Fruit fly (Drosophila melanogaster) whole organism, wandering third instar larva: ENCODE results near the gene Taf2.
A peak's percentile ranks its signal among the peaks of the same experiment; 100 is the strongest.

Source experiments
- CG9705 ChIP-seq: fragments of 200-800 bp; sonication (Bioruptor generic); optimal IDR thresholded peaks from 2 replicates; lab custom pipeline; 2018; ENCODE audit warnings: missing biosample characterization, mild to moderate bottlenecking, missing genetic modification characterization
- CrebA ChIP-seq: fragments of 200-800 bp; sonication (Bioruptor generic); optimal IDR thresholded peaks from 2 replicates; lab custom pipeline; 2016; ENCODE audit warnings: missing biosample characterization, mild to moderate bottlenecking, missing genetic modification characterization, borderline replicate concordance
- Dfd ChIP-seq: fragments of >200 bp; optimal IDR thresholded peaks from 2 replicates; lab custom pipeline; 2017; ENCODE audit warnings: missing biosample characterization, missing genetic modification characterization
- Dif ChIP-seq: fragments of 200-275, 200-300 bp; sonication (Bioruptor generic); optimal IDR thresholded peaks from 2 replicates; lab custom pipeline; 2018; ENCODE audit warnings: missing biosample characterization, missing genetic modification characterization; ENCODE audit not compliant: partially characterized antibody
- GATAd ChIP-seq: sonication (Bioruptor generic); optimal IDR thresholded peaks from 2 replicates; lab custom pipeline; 2016; ENCODE audit warnings: missing biosample characterization, missing genetic modification characterization
- HLH106 ChIP-seq: fragments of 200-800 bp; optimal IDR thresholded peaks from 3 replicates; lab custom pipeline; 2019; ENCODE audit warnings: missing biosample characterization, mild to moderate bottlenecking, missing genetic modification characterization, moderate library complexity
- Hr78 ChIP-seq: fragments of >200 bp; optimal IDR thresholded peaks from 2 replicates; lab custom pipeline; 2017; ENCODE audit warnings: missing biosample characterization, missing genetic modification characterization
- Hr83 ChIP-seq: fragments of 200-300 bp; sonication (Bioruptor generic); optimal IDR thresholded peaks from 2 replicates; lab custom pipeline; 2016; ENCODE audit warnings: missing biosample characterization, mild to moderate bottlenecking, missing genetic modification characterization, moderate library complexity; ENCODE audit not compliant: poor library complexity, severe bottlenecking
- Mio ChIP-seq: sonication (Bioruptor generic); optimal IDR thresholded peaks from 2 replicates; lab custom pipeline; 2016; ENCODE audit warnings: missing biosample characterization, missing genetic modification characterization
- OdsH ChIP-seq: fragments of 200-800 bp; sonication (Bioruptor generic); optimal IDR thresholded peaks from 2 replicates; lab custom pipeline; 2016; ENCODE audit warnings: missing biosample characterization, mild to moderate bottlenecking, missing genetic modification characterization
- Rel ChIP-seq, 2 experiments: fragments of 200-800 bp; sonication (Bioruptor generic) in 1 of 2; optimal IDR thresholded peaks; 2 replicates in 1 of 2; 3 replicates in 1 of 2; lab custom pipeline; 2016 to 2019; ENCODE audit warnings: mild to moderate bottlenecking in 2 of 2, missing biosample characterization in 2 of 2, missing genetic modification characterization in 2 of 2, moderate library complexity in 1 of 2
- Sp1 ChIP-seq: fragments of 200-800 bp; sonication (Bioruptor generic); optimal IDR thresholded peaks from 3 replicates; lab custom pipeline; 2019; ENCODE audit warnings: missing biosample characterization, mild to moderate bottlenecking, missing genetic modification characterization, moderate library complexity
- Vsx2 ChIP-seq: fragments of 200-300, 225-300 bp; sonication (Bioruptor generic); optimal IDR thresholded peaks from 2 replicates; lab custom pipeline; 2018; ENCODE audit warnings: missing biosample characterization, missing genetic modification characterization; ENCODE audit not compliant: partially characterized antibody
- br ChIP-seq: fragments of 200-800 bp; sonication (Bioruptor generic); optimal IDR thresholded peaks from 2 replicates; lab custom pipeline; 2016; ENCODE audit warnings: missing biosample characterization, missing genetic modification characterization
- brk ChIP-seq: fragments of 200-800 bp; sonication (Bioruptor generic); optimal IDR thresholded peaks from 2 replicates; lab custom pipeline; 2016; ENCODE audit warnings: missing biosample characterization, mild to moderate bottlenecking, missing genetic modification characterization
- dl ChIP-seq, 2 experiments: fragments of 175-275, 200-275 bp in 1 of 2; fragments of 200-275 bp in 1 of 2; sonication (Bioruptor generic); optimal IDR thresholded peaks; lab custom pipeline; 2018; ENCODE audit warnings: mild to moderate bottlenecking in 2 of 2, missing biosample characterization in 2 of 2, missing genetic modification characterization in 2 of 2, moderate library complexity in 2 of 2; ENCODE audit not compliant: partially characterized antibody in 2 of 2, insufficient read depth in 1 of 2
- ey ChIP-seq: fragments of 200-800 bp; sonication (Bioruptor generic); optimal IDR thresholded peaks from 2 replicates; lab custom pipeline; 2016; ENCODE audit warnings: missing biosample characterization, missing genetic modification characterization
- foxo ChIP-seq, 2 experiments: fragments of 200-800 bp; sonication (Bioruptor generic); optimal IDR thresholded peaks; 2 replicates in 1 of 2; 3 replicates in 1 of 2; lab custom pipeline; 2016 to 2017; ENCODE audit warnings: missing biosample characterization in 2 of 2, missing genetic modification characterization in 2 of 2
- fru ChIP-seq: fragments of 200-800 bp; sonication (Bioruptor generic); optimal IDR thresholded peaks from 3 replicates; lab custom pipeline; 2016; ENCODE audit warnings: missing biosample characterization, mild to moderate bottlenecking, missing genetic modification characterization
- h ChIP-seq: fragments of 200-800 bp; sonication (Bioruptor generic); optimal IDR thresholded peaks from 3 replicates; lab custom pipeline; 2016; ENCODE audit warnings: missing biosample characterization, mild to moderate bottlenecking, missing genetic modification characterization
- jim ChIP-seq: fragments of 175-275, 200-325 bp; sonication (Bioruptor generic); optimal IDR thresholded peaks from 2 replicates; lab custom pipeline; 2016; ENCODE audit warnings: missing biosample characterization, mild to moderate bottlenecking, missing genetic modification characterization
- lola ChIP-seq: fragments of >200 bp; optimal IDR thresholded peaks from 2 replicates; lab custom pipeline; 2017; ENCODE audit warnings: missing biosample characterization, missing genetic modification characterization
- pan ChIP-seq: fragments of >200 bp; optimal IDR thresholded peaks from 2 replicates; lab custom pipeline; 2017
- psq ChIP-seq: fragments of 200-800 bp; sonication (Bioruptor generic); optimal IDR thresholded peaks from 3 replicates; lab custom pipeline; 2017; ENCODE audit warnings: missing biosample characterization, mild to moderate bottlenecking, missing genetic modification characterization, moderate library complexity
- rgr ChIP-seq: fragments of 200-800 bp; sonication (Bioruptor generic); optimal IDR thresholded peaks from 3 replicates; lab custom pipeline; 2016; ENCODE audit warnings: missing biosample characterization, mild to moderate bottlenecking, missing genetic modification characterization
- sage ChIP-seq: fragments of 200-800 bp; sonication (Bioruptor generic); optimal IDR thresholded peaks from 2 replicates; lab custom pipeline; 2016; ENCODE audit warnings: missing biosample characterization, mild to moderate bottlenecking, missing genetic modification characterization
- sv ChIP-seq: fragments of 200-800 bp; sonication (Bioruptor generic); optimal IDR thresholded peaks from 3 replicates; lab custom pipeline; 2016; ENCODE audit warnings: missing biosample characterization, missing genetic modification characterization
- usp ChIP-seq: fragments of >200 bp; optimal IDR thresholded peaks from 2 replicates; lab custom pipeline; 2017; ENCODE audit warnings: missing biosample characterization, missing genetic modification characterization
- woc ChIP-seq: sonication (Bioruptor generic); optimal IDR thresholded peaks from 2 replicates; lab custom pipeline; 2016; ENCODE audit warnings: missing biosample characterization, mild to moderate bottlenecking, missing genetic modification characterization

The Taf2 gene

dm6 chr3L:9853140-9853746 lies 35.2 kb downstream of the Taf2 start:
- TF ChIP-seq psq (GFP tag; lab: Kevin White, UChicago) (peak; percentile 88), Vsx2 (GFP tag; lab: Kevin White, UChicago) (peak; percentile 28), lola (GFP tag; lab: Kevin White, UChicago) (no peak), CG9705 (GFP tag; lab: Kevin White, UChicago) (no peak), pan (no peak), Dfd (GFP tag; lab: Kevin White, UChicago) (peak; percentile 92), HLH106 (peak; percentile 1)

- TF ChIP-seq lola (GFP tag; lab: Kevin White, UChicago) (no peak), Vsx2 (GFP tag; lab: Kevin White, UChicago) (no peak), CrebA (no peak), woc (GFP tag; lab: Kevin White, UChicago) (no peak), fru (no peak), sage (no peak), jim (GFP tag; lab: Kevin White, UChicago) (no peak), Mio (GFP tag; lab: Kevin White, UChicago) (no peak), GATAd (no peak), psq (GFP tag; lab: Kevin White, UChicago) (no peak), HLH106 (no peak), brk (no peak), pan (no peak)
Measured at dm6 chr3L:9851000-9851671, 37.3 kb downstream of the Taf2 start.

- no peak for TF ChIP-seq sv (GFP tag; lab: Kevin White, UChicago)
- TF ChIP-seq Hr78, result no peak
- TF ChIP-seq Dfd (GFP tag; lab: Kevin White, UChicago), result no peak
Measured at dm6 chr3L:9850114-9850513, 38.4 kb downstream of the Taf2 start.

dm6 chr3L:9848744-9849143 lies 39.7 kb downstream of the Taf2 start:
- no peak for TF ChIP-seq dl (GFP tag; optimal IDR thresholded peaks at IDR 0.05; lab: Kevin White, UChicago; ENCODE audit: insufficient read depth in 1 of 2, partially characterized antibody in 2 of 2)
- no peak for TF ChIP-seq Hr83 (GFP tag; lab: Kevin White, UChicago)
- no peak for TF ChIP-seq HLH106

- peak; percentile 9 for TF ChIP-seq fru
- no peak for TF ChIP-seq sage
- TF ChIP-seq Sp1 (GFP tag; lab: Kevin White, UChicago), result peak; percentile 16
- no peak for TF ChIP-seq Rel (GFP tag; optimal IDR thresholded peaks at IDR 0.05; lab: Kevin White, UChicago)
- TF ChIP-seq Rel (tag; optimal IDR thresholded peaks at IDR 0.05; lab: Kevin White, UChicago), result no peak
- TF ChIP-seq rgr (GFP tag; lab: Kevin White, UChicago), result peak; percentile 65
- peak; percentile 49 for TF ChIP-seq HLH106
- TF ChIP-seq foxo (GFP tag; optimal IDR thresholded peaks at IDR 0.05; lab: Kevin White, UChicago), result peak in 1 of 2 experiments; percentile 54
- peak; percentile 32 for TF ChIP-seq br (GFP tag; lab: Kevin White, UChicago)
- TF ChIP-seq jim (GFP tag; lab: Kevin White, UChicago), result no peak
- TF ChIP-seq woc (GFP tag; lab: Kevin White, UChicago), result peak; percentile 41
- TF ChIP-seq psq (GFP tag; lab: Kevin White, UChicago), result peak; percentile 44
- TF ChIP-seq usp (GFP tag; lab: Kevin White, UChicago), result no peak
- peak; percentile 61 for TF ChIP-seq h (GFP tag; lab: Kevin White, UChicago)
- peak; percentile 60 for TF ChIP-seq ey (GFP tag; lab: Kevin White, UChicago)
- no peak for TF ChIP-seq sv (GFP tag; lab: Kevin White, UChicago)
- no peak for TF ChIP-seq pan
- TF ChIP-seq Dif, result no peak
- peak; percentile 28 for TF ChIP-seq OdsH (GFP tag; lab: Kevin White, UChicago)
- TF ChIP-seq, all 38 proteins: peak for 11
Measured at dm6 chr3L:9847420-9847977, 41.0 kb downstream of the Taf2 start.
